Worm (Caenorhabditis elegans) whole organism, L1 larva: ENCODE results near the gene mpk-1.

Experiments
- C16A3.4 ChIP-seq: fragments of 150-350 bp; optimal IDR thresholded peaks from 2 replicates; lab custom pipeline; 2014; ENCODE audit warnings: missing biosample characterization, missing genetic modification characterization
- C34B4.2 ChIP-seq: sonication (generic microtip); optimal IDR thresholded peaks from 2 replicates; lab custom pipeline; 2017; ENCODE audit warnings: mild to moderate bottlenecking, missing genetic modification characterization, missing compliant biosample characterization
- F16B12.6 ChIP-seq: fragments of 150-350 bp; optimal IDR thresholded peaks from 2 replicates; lab custom pipeline; 2014; ENCODE audit warnings: missing biosample characterization, missing genetic modification characterization
- aha-1 ChIP-seq: fragments of 150-350 bp; optimal IDR thresholded peaks from 2 replicates; lab custom pipeline; 2014; ENCODE audit warnings: missing biosample characterization, missing genetic modification characterization
- alr-1 ChIP-seq: fragments of 200-800 bp; sonication (Bioruptor generic); optimal IDR thresholded peaks from 2 replicates; lab custom pipeline; 2018; ENCODE audit warnings: borderline replicate concordance, mild to moderate bottlenecking, missing genetic modification characterization, missing compliant biosample characterization
- aly-2 ChIP-seq: fragments of 150-350 bp; optimal IDR thresholded peaks from 2 replicates; lab custom pipeline; 2014; ENCODE audit warnings: missing biosample characterization, missing genetic modification characterization
- ama-1 ChIP-seq: fragments of 150-350 bp; optimal IDR thresholded peaks from 2 replicates; lab custom pipeline; 2014
- ceh-63 ChIP-seq: fragments of 200-800 bp; sonication (Bioruptor generic); optimal IDR thresholded peaks from 2 replicates; lab custom pipeline; 2018; ENCODE audit warnings: mild to moderate bottlenecking, missing genetic modification characterization, missing compliant biosample characterization
- ceh-90 ChIP-seq: sonication (generic microtip); optimal IDR thresholded peaks from 2 replicates; lab custom pipeline; 2016; ENCODE audit warnings: missing genetic modification characterization, missing compliant biosample characterization
- dsc-1 ChIP-seq: sonication (generic microtip); optimal IDR thresholded peaks from 2 replicates; lab custom pipeline; 2016; ENCODE audit warnings: mild to moderate bottlenecking, missing genetic modification characterization, missing compliant biosample characterization
- efl-1 ChIP-seq, 4 experiments: fragments of 150-350 bp; optimal IDR thresholded peaks in 3 of 4; peaks in 1 of 4; 1 replicate in 1 of 4; 2 replicates in 3 of 4; lab custom pipeline; 2014; ENCODE audit warnings: missing biosample characterization in 2 of 4, missing genetic modification characterization in 2 of 4, missing genetic modification reagents in 2 of 4
- egl-13 ChIP-seq: sonication (generic microtip); optimal IDR thresholded peaks from 2 replicates; lab custom pipeline; 2016; ENCODE audit warnings: missing genotype, missing genetic modification reagents, missing genetic modification characterization, missing compliant biosample characterization
- egl-27 ChIP-seq, 2 experiments: fragments of 150-350 bp in 1 of 2; sonication (generic microtip); optimal IDR thresholded peaks; 3 replicates each; lab custom pipeline; 2017 to 2018; ENCODE audit warnings: missing biosample characterization in 2 of 2, missing genetic modification characterization in 2 of 2, missing genetic modification reagents in 2 of 2
- elt-2 ChIP-seq: sonication (generic microtip); optimal IDR thresholded peaks from 2 replicates; lab custom pipeline; 2016; ENCODE audit warnings: missing genetic modification characterization, mild to moderate bottlenecking, inconsistent platforms, missing compliant biosample characterization, missing genetic modification reagents
- elt-3 ChIP-seq, 6 experiments: fragments of 150-350 bp in 1 of 6; sonication (generic microtip); optimal IDR thresholded peaks; 2 replicates each; lab custom pipeline; 2017 to 2018; ENCODE audit warnings: missing biosample characterization in 6 of 6, missing genetic modification characterization in 6 of 6, inconsistent platforms in 1 of 6
- fos-1 ChIP-seq: fragments of 150-350 bp; optimal IDR thresholded peaks from 2 replicates; lab custom pipeline; 2014; ENCODE audit warnings: missing biosample characterization, missing genetic modification characterization
- hlh-17 ChIP-seq: fragments of 200-800 bp; sonication (Bioruptor generic); optimal IDR thresholded peaks from 2 replicates; lab custom pipeline; 2018; ENCODE audit warnings: missing genetic modification characterization, mild to moderate bottlenecking, missing compliant biosample characterization, moderate library complexity, borderline replicate concordance
- hlh-4 ChIP-seq: sonication (generic microtip); optimal IDR thresholded peaks from 2 replicates; lab custom pipeline; 2016; ENCODE audit warnings: mild to moderate bottlenecking, missing genetic modification characterization, missing compliant biosample characterization
- hpl-2 ChIP-seq: fragments of 150-350 bp; optimal IDR thresholded peaks from 2 replicates; lab custom pipeline; 2014; ENCODE audit warnings: missing biosample characterization, missing genetic modification reagents, missing genetic modification characterization
- irx-1 ChIP-seq: sonication (generic microtip); optimal IDR thresholded peaks from 2 replicates; lab custom pipeline; 2016; ENCODE audit warnings: missing genetic modification characterization, missing compliant biosample characterization
- isw-1 ChIP-seq: fragments of 200-800 bp; sonication (Bioruptor generic); IDR thresholded peaks from 2 replicates; pipeline ENCODE4 v1.3.6; 2022; ENCODE audit warnings: missing genetic modification characterization, missing compliant biosample characterization
- lin-14 ChIP-seq: fragments of 200-800 bp; sonication (Bioruptor generic); optimal IDR thresholded peaks from 2 replicates; lab custom pipeline; 2018; ENCODE audit warnings: mild to moderate bottlenecking, missing genetic modification characterization, moderate library complexity, missing compliant biosample characterization
- lin-35 ChIP-seq, 2 experiments: fragments of 150-350 bp; optimal IDR thresholded peaks; 2 replicates each; lab custom pipeline; 2014; ENCODE audit warnings: missing biosample characterization in 2 of 2, missing genetic modification characterization in 2 of 2, missing genetic modification reagents in 2 of 2
- lin-39 ChIP-seq: fragments of 150-350 bp; optimal IDR thresholded peaks from 2 replicates; lab custom pipeline; 2014; ENCODE audit warnings: missing biosample characterization, missing genetic modification reagents, missing genetic modification characterization
- lir-3 ChIP-seq: sonication (generic microtip); optimal IDR thresholded peaks from 2 replicates; lab custom pipeline; 2016; ENCODE audit warnings: mild to moderate bottlenecking, missing genetic modification characterization, moderate library complexity, missing compliant biosample characterization; ENCODE audit not compliant: poor library complexity
- mdl-1 ChIP-seq, 2 experiments: fragments of 150-350 bp; optimal IDR thresholded peaks; 2 replicates each; lab custom pipeline; 2014 to 2017; ENCODE audit warnings: missing biosample characterization in 2 of 2, missing genetic modification characterization in 2 of 2, inconsistent platforms in 1 of 2
- mef-2 ChIP-seq: fragments of 150-350 bp; optimal IDR thresholded peaks from 2 replicates; lab custom pipeline; 2014; ENCODE audit warnings: missing biosample characterization, missing genetic modification characterization
- mep-1 ChIP-seq: fragments of 150-350 bp; optimal IDR thresholded peaks from 2 replicates; lab custom pipeline; 2014; ENCODE audit warnings: missing biosample characterization, missing genetic modification characterization
- nhr-11 ChIP-seq: fragments of 150-350 bp; optimal IDR thresholded peaks from 2 replicates; lab custom pipeline; 2014; ENCODE audit warnings: missing biosample characterization, missing genetic modification characterization
- nhr-12 ChIP-seq: sonication (generic microtip); optimal IDR thresholded peaks from 2 replicates; lab custom pipeline; 2017; ENCODE audit warnings: missing biosample characterization, missing genetic modification characterization
- nhr-19 ChIP-seq: fragments of 200-800 bp; sonication (Bioruptor generic); conservative IDR thresholded peaks from 2 replicates; pipeline ENCODE4 v1.3.6; 2022; ENCODE audit warnings: missing genetic modification characterization, missing compliant biosample characterization
- nhr-20 ChIP-seq: sonication (generic microtip); optimal IDR thresholded peaks from 2 replicates; lab custom pipeline; 2016; ENCODE audit warnings: mild to moderate bottlenecking, missing genetic modification characterization, missing compliant biosample characterization
- nhr-237 ChIP-seq: fragments of 150-350 bp; optimal IDR thresholded peaks from 2 replicates; lab custom pipeline; 2014; ENCODE audit warnings: missing biosample characterization, missing genetic modification characterization
- nhr-47 ChIP-seq: sonication (generic microtip); optimal IDR thresholded peaks from 2 replicates; lab custom pipeline; 2016; ENCODE audit warnings: mild to moderate bottlenecking, missing genetic modification characterization, moderate library complexity, missing compliant biosample characterization
- nhr-71 ChIP-seq: sonication (generic microtip); optimal IDR thresholded peaks from 2 replicates; lab custom pipeline; 2016; ENCODE audit warnings: mild to moderate bottlenecking, missing genetic modification characterization, moderate library complexity, missing compliant biosample characterization
- nhr-77 ChIP-seq: fragments of 150-350 bp; optimal IDR thresholded peaks from 2 replicates; lab custom pipeline; 2014; ENCODE audit warnings: missing biosample characterization, missing genetic modification characterization
- nhr-84 ChIP-seq: sonication (generic microtip); optimal IDR thresholded peaks from 2 replicates; lab custom pipeline; 2017; ENCODE audit warnings: missing biosample characterization, missing genetic modification characterization
- nhr-90 ChIP-seq: sonication (generic microtip); optimal IDR thresholded peaks from 2 replicates; lab custom pipeline; 2016; ENCODE audit warnings: mild to moderate bottlenecking, missing genetic modification characterization, missing compliant biosample characterization; ENCODE audit not compliant: poor library complexity
- pqm-1 ChIP-seq: sonication (generic microtip); optimal IDR thresholded peaks from 3 replicates; lab custom pipeline; 2017; ENCODE audit warnings: missing biosample characterization, missing genetic modification characterization
- skn-1 ChIP-seq: fragments of 150-350 bp; optimal IDR thresholded peaks from 2 replicates; lab custom pipeline; 2014; ENCODE audit warnings: missing biosample characterization, missing genetic modification characterization
- snpc-4 ChIP-seq: fragments of 150-350 bp; optimal IDR thresholded peaks from 2 replicates; lab custom pipeline; 2014; ENCODE audit warnings: missing biosample characterization, missing genetic modification characterization
- sox-4 ChIP-seq: sonication (generic microtip); optimal IDR thresholded peaks from 2 replicates; lab custom pipeline; 2016; ENCODE audit warnings: missing genetic modification characterization, missing compliant biosample characterization
- sup-37 ChIP-seq: fragments of 200-800 bp; sonication (Bioruptor generic); optimal IDR thresholded peaks from 2 replicates; lab custom pipeline; 2018; ENCODE audit warnings: mild to moderate bottlenecking, missing genetic modification characterization, missing compliant biosample characterization
- swsn-7 ChIP-seq: sonication (generic microtip); optimal IDR thresholded peaks from 2 replicates; lab custom pipeline; 2016; ENCODE audit warnings: missing genetic modification characterization, missing compliant biosample characterization
- tbx-2 ChIP-seq: sonication (generic microtip); optimal IDR thresholded peaks from 2 replicates; lab custom pipeline; 2016; ENCODE audit warnings: missing genetic modification characterization, missing compliant biosample characterization
- tlp-1 ChIP-seq: fragments of 150-350 bp; optimal IDR thresholded peaks from 2 replicates; lab custom pipeline; 2014; ENCODE audit warnings: missing biosample characterization, missing genetic modification characterization
- unc-130 ChIP-seq: fragments of 150-350 bp; optimal IDR thresholded peaks from 2 replicates; lab custom pipeline; 2017; ENCODE audit warnings: missing biosample characterization, missing genetic modification characterization, inconsistent platforms
- unc-86 ChIP-seq: sonication (generic microtip); optimal IDR thresholded peaks from 2 replicates; lab custom pipeline; 2016; ENCODE audit warnings: missing genetic modification characterization, missing compliant biosample characterization
- vab-15 ChIP-seq: sonication (generic microtip); optimal IDR thresholded peaks from 2 replicates; lab custom pipeline; 2017; ENCODE audit warnings: missing genotype, mild to moderate bottlenecking, missing genetic modification characterization, missing compliant biosample characterization
- xbp-1 ChIP-seq: sonication (generic microtip); optimal IDR thresholded peaks from 2 replicates; lab custom pipeline; 2016; ENCODE audit warnings: missing genetic modification characterization, missing compliant biosample characterization
- zag-1 ChIP-seq: fragments of 150-350 bp; optimal IDR thresholded peaks from 2 replicates; lab custom pipeline; 2014; ENCODE audit warnings: missing biosample characterization, missing genetic modification characterization
- zip-4 ChIP-seq: fragments of 200-800 bp; sonication (Bioruptor generic); optimal IDR thresholded peaks from 2 replicates; lab custom pipeline; 2018; ENCODE audit warnings: mild to moderate bottlenecking, missing genetic modification characterization, moderate library complexity, missing compliant biosample characterization
- ztf-4 ChIP-seq: fragments of 150-350 bp; optimal IDR thresholded peaks from 2 replicates; lab custom pipeline; 2014; ENCODE audit warnings: missing biosample characterization, missing genetic modification characterization

The mpk-1 gene

DNA sequence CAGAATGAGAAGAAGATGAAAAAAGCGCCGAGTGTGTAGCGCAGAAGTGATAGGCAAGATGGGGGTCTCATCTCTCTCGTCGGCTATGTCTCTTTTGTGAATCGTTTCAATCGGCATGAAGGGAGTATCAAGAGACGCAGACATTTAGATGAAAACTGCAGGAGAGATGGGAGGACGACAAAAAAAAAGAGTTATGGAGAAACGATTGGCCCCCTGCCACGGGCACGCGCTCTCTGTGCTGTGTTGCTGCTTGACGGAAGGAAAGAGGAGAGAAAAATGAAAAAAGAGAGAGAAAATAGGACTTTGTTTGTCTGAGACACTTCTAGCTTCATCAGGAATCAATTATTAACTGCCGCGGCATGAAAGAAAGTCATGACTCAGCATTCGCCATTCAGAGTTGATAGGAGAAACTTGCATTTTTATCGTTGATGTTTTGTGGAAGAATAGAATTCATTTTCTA lies 4.2 kb downstream of the mpk-1 start (continued):
- TF ChIP-seq xbp-1 (tag; lab: Kevin White, UChicago): peak; percentile 80
- TF ChIP-seq zag-1 (tag; lab: Kevin White, UChicago): peak; percentile 41
- peak; percentile 32 for TF ChIP-seq nhr-90
- peak; percentile 87 for TF ChIP-seq unc-86 (tag; lab: Kevin White, UChicago)
- TF ChIP-seq lin-39 (tag; lab: Kevin White, UChicago): peak; percentile 38
- TF ChIP-seq hpl-2 (GFP tag; lab: Kevin White, UChicago): no peak
- peak; percentile 73 to 76 for TF ChIP-seq efl-1 (optimal IDR thresholded peaks at IDR 0.05; lab: Kevin White, UChicago)
- TF ChIP-seq efl-1 (GFP tag; optimal IDR thresholded peaks at IDR 0.05 in 1 of 2; lab: Kevin White, UChicago): peak; percentile 25 to 93
- TF ChIP-seq ceh-63: no peak
- TF ChIP-seq nhr-237 (tag; lab: Kevin White, UChicago): peak; percentile 69
- TF ChIP-seq nhr-47: peak; percentile 86
- TF ChIP-seq alr-1 (tag; lab: Kevin White, UChicago): no peak
- peak; percentile 61 for TF ChIP-seq ztf-4 (tag; lab: Kevin White, UChicago)
- TF ChIP-seq nhr-71 (tag; lab: Kevin White, UChicago): peak; percentile 96
- TF ChIP-seq swsn-7 (tag; lab: Kevin White, UChicago): peak; percentile 88
- TF ChIP-seq nhr-84: no peak
- peak; percentile 89 for TF ChIP-seq mep-1 (tag; lab: Kevin White, UChicago)
- peak; percentile 86 for TF ChIP-seq fos-1 (tag; lab: Kevin White, UChicago)
- no peak for TF ChIP-seq pqm-1 (tag; lab: Kevin White, UChicago)
- TF ChIP-seq mdl-1 (tag; optimal IDR thresholded peaks at IDR 0.05; lab: Kevin White, UChicago): peak in 1 of 2 experiments; percentile 89
- TF ChIP-seq nhr-77 (tag; lab: Kevin White, UChicago): peak; percentile 87
- peak; percentile 78 for TF ChIP-seq irx-1 (tag; lab: Kevin White, UChicago)
- no peak for TF ChIP-seq tlp-1 (tag; lab: Kevin White, UChicago)
- no peak for TF ChIP-seq ceh-90
- TF ChIP-seq nhr-12 (tag; lab: Kevin White, UChicago): no peak
- peak; percentile 72 for TF ChIP-seq snpc-4 (tag; lab: Kevin White, UChicago)
- TF ChIP-seq sox-4 (tag; lab: Kevin White, UChicago): peak; percentile 58
- no peak for TF ChIP-seq vab-15
- TF ChIP-seq C16A3.4 (tag; lab: Kevin White, UChicago): peak; percentile 79
- TF ChIP-seq hlh-17 (GFP tag; lab: Kevin White, UChicago): no peak
- TF ChIP-seq aha-1 (tag; lab: Kevin White, UChicago): no peak
- TF ChIP-seq C34B4.2 (tag; lab: Kevin White, UChicago): no peak
- peak in 2 of 6 experiments; percentile 15 to 57 for TF ChIP-seq elt-3 (tag; optimal IDR thresholded peaks at IDR 0.05; lab: Kevin White, UChicago)
- no peak for TF ChIP-seq ama-1 (lab: Kevin White, UChicago)
- TF ChIP-seq nhr-11 (tag; lab: Kevin White, UChicago): peak; percentile 75
- TF ChIP-seq aly-2 (tag; lab: Kevin White, UChicago): no peak
- peak; percentile 72 for TF ChIP-seq unc-130 (tag; lab: Kevin White, UChicago)
- TF ChIP-seq hlh-4: no peak
- TF ChIP-seq elt-2 (tag; lab: Kevin White, UChicago): peak; percentile 65
- TF ChIP-seq zip-4: no peak
- peak; percentile 87 for TF ChIP-seq tbx-2
- TF ChIP-seq sup-37 (GFP tag; lab: Kevin White, UChicago): peak; percentile 37
- peak; percentile 73 for TF ChIP-seq skn-1 (tag; lab: Kevin White, UChicago)
- peak; percentile 15 for TF ChIP-seq F16B12.6 (tag; lab: Kevin White, UChicago)
- peak; percentile 45 for TF ChIP-seq lir-3
- TF ChIP-seq egl-27 (tag; optimal IDR thresholded peaks at IDR 0.05; lab: Kevin White, UChicago): peak; percentile 29 to 84
- TF ChIP-seq mef-2 (tag; lab: Kevin White, UChicago): peak; percentile 72
- peak; percentile 89 for TF ChIP-seq egl-13 (tag; lab: Kevin White, UChicago)
- peak; percentile 95 for TF ChIP-seq dsc-1 (tag; lab: Kevin White, UChicago)
- peak; percentile 98 for TF ChIP-seq lin-14
- TF ChIP-seq nhr-19: peak; percentile 78
- peak; percentile 90 for TF ChIP-seq nhr-20 (tag; lab: Kevin White, UChicago)
- TF ChIP-seq isw-1: peak; percentile 66
- TF ChIP-seq lin-35 (GFP tag; optimal IDR thresholded peaks at IDR 0.05; lab: Kevin White, UChicago): peak; percentile 73 to 77
